Worm (Caenorhabditis elegans) whole organism, L4 larva: ENCODE results near the gene clec-26.
A peak's percentile ranks its signal among the peaks of the same experiment; 100 is the strongest.

Experiments used
- F10B5.3 ChIP-seq: sonication (generic microtip); optimal IDR thresholded peaks from 2 replicates; lab custom pipeline; 2016; ENCODE audit warnings: mild to moderate bottlenecking, missing genetic modification characterization, missing compliant biosample characterization
- F26F4.8 ChIP-seq: fragments of 200-800 bp; sonication (Bioruptor generic); conservative IDR thresholded peaks from 2 replicates; pipeline ENCODE4 v1.3.6; 2022; ENCODE audit warnings: missing genetic modification characterization, missing compliant biosample characterization
- F37D6.2 ChIP-seq: sonication (generic microtip); optimal IDR thresholded peaks from 2 replicates; lab custom pipeline; 2016; ENCODE audit warnings: mild to moderate bottlenecking, missing genetic modification characterization, missing compliant biosample characterization
- F44E2.7 ChIP-seq: fragments of 200-800 bp; sonication (Bioruptor generic); IDR thresholded peaks from 2 replicates; pipeline ENCODE4 v2.1.2; 2022; ENCODE audit warnings: missing genetic modification characterization, missing compliant biosample characterization
- ZK337.2 ChIP-seq: fragments of 200-800 bp; sonication (Bioruptor generic); IDR thresholded peaks from 2 replicates; pipeline ENCODE4 v1.3.6; 2022; ENCODE audit warnings: missing genetic modification reagents, missing genetic modification characterization, missing compliant biosample characterization
- aly-2 ChIP-seq: sonication (generic microtip); optimal IDR thresholded peaks from 2 replicates; lab custom pipeline; 2018; ENCODE audit warnings: missing biosample characterization, missing genetic modification characterization
- attf-4 ChIP-seq: sonication (generic microtip); optimal IDR thresholded peaks from 3 replicates; lab custom pipeline; 2017; ENCODE audit warnings: missing biosample characterization, missing genetic modification characterization
- ceh-28 ChIP-seq: fragments of 150-350 bp; optimal IDR thresholded peaks from 2 replicates; lab custom pipeline; 2014; ENCODE audit warnings: missing biosample characterization, missing genetic modification reagents, missing genetic modification characterization
- ceh-44 ChIP-seq: fragments of 200-800 bp; sonication (Bioruptor generic); IDR thresholded peaks from 2 replicates; pipeline ENCODE4 v1.3.6; 2022; ENCODE audit warnings: missing genetic modification reagents, missing genetic modification characterization, missing compliant biosample characterization
- daf-12 ChIP-seq: fragments of 150-350 bp; optimal IDR thresholded peaks from 2 replicates; lab custom pipeline; 2014; ENCODE audit warnings: missing biosample characterization, missing genetic modification reagents, missing genetic modification characterization
- gei-8 ChIP-seq: fragments of 200-800 bp; sonication (Bioruptor generic); optimal IDR thresholded peaks from 2 replicates; lab custom pipeline; 2018; ENCODE audit warnings: mild to moderate bottlenecking, missing genetic modification characterization, missing compliant biosample characterization
- hif-1 ChIP-seq, 2 experiments: sonication (generic microtip); optimal IDR thresholded peaks; 2 replicates each; lab custom pipeline; 2016 to 2017; ENCODE audit warnings: missing compliant biosample characterization in 2 of 2, missing genetic modification characterization in 2 of 2, missing genetic modification reagents in 2 of 2, missing genotype in 2 of 2, mild to moderate bottlenecking in 1 of 2
- lir-3 ChIP-seq: sonication (generic microtip); optimal IDR thresholded peaks from 2 replicates; lab custom pipeline; 2016; ENCODE audit warnings: mild to moderate bottlenecking, missing genetic modification characterization, missing compliant biosample characterization
- mep-1 ChIP-seq: fragments of 150-350 bp; sonication (generic microtip); optimal IDR thresholded peaks from 3 replicates; lab custom pipeline; 2014; ENCODE audit warnings: missing biosample characterization, missing genetic modification characterization
- nhr-25 ChIP-seq: sonication (generic microtip); optimal IDR thresholded peaks from 2 replicates; lab custom pipeline; 2017; ENCODE audit warnings: missing genetic modification characterization, mild to moderate bottlenecking, missing compliant biosample characterization, antibody characterized with exemption, moderate library complexity, borderline replicate concordance; ENCODE audit not compliant: insufficient read depth
- nhr-28 ChIP-seq: fragments of 150-350 bp; optimal IDR thresholded peaks from 2 replicates; lab custom pipeline; 2014; ENCODE audit warnings: missing biosample characterization, missing genetic modification characterization
- nhr-41 ChIP-seq: fragments of 200-800 bp; sonication (Bioruptor generic); IDR thresholded peaks from 2 replicates; pipeline ENCODE4 v1.3.6; 2022; ENCODE audit warnings: missing genetic modification reagents, missing genetic modification characterization, missing compliant biosample characterization
- nhr-76 ChIP-seq: fragments of 150-350 bp; optimal IDR thresholded peaks from 2 replicates; lab custom pipeline; 2014; ENCODE audit warnings: missing biosample characterization, missing genetic modification characterization
- nhr-77 ChIP-seq: fragments of 150-350 bp; optimal IDR thresholded peaks from 2 replicates; lab custom pipeline; 2014; ENCODE audit warnings: missing biosample characterization, missing genetic modification characterization
- pha-4 ChIP-seq, 2 experiments: fragments of 150-350 bp in 1 of 2; fragments of 200-800 bp in 1 of 2; sonication (Bioruptor generic) in 1 of 2; IDR thresholded peaks in 1 of 2; optimal IDR thresholded peaks in 1 of 2; 2 replicates each; pipeline versions ENCODE4 v1.3.6 to Lab custom; 2014 to 2022; ENCODE audit warnings: missing genetic modification characterization in 2 of 2, missing genetic modification reagents in 2 of 2, missing biosample characterization in 1 of 2, missing compliant biosample characterization in 1 of 2
- snpc-1.2 ChIP-seq: fragments of 200-800 bp; sonication (Bioruptor generic); IDR thresholded peaks from 2 replicates; pipeline ENCODE4 v1.3.6; 2022; ENCODE audit warnings: missing genetic modification reagents, missing genetic modification characterization, missing compliant biosample characterization
- snpc-4 ChIP-seq: fragments of 150-350 bp; optimal IDR thresholded peaks from 2 replicates; lab custom pipeline; 2014; ENCODE audit warnings: missing biosample characterization, missing genetic modification characterization
- tra-1 ChIP-seq: fragments of 200-800 bp; sonication (Bioruptor generic); IDR thresholded peaks from 2 replicates; pipeline ENCODE4 v1.3.6; 2022; ENCODE audit warnings: missing genetic modification reagents, missing genetic modification characterization, missing compliant biosample characterization
- unc-130 ChIP-seq: sonication (generic microtip); optimal IDR thresholded peaks from 2 replicates; lab custom pipeline; 2016; ENCODE audit warnings: missing genetic modification reagents, missing genetic modification characterization, missing compliant biosample characterization
- unc-62 ChIP-seq, 3 experiments: fragments of 150-350 bp in 1 of 3; sonication (generic microtip); optimal IDR thresholded peaks in 2 of 3; peaks in 1 of 3; 1 replicate in 1 of 3; 2 replicates in 2 of 3; lab custom pipeline; 2014 to 2017; ENCODE audit warnings: missing biosample characterization in 3 of 3, missing genetic modification characterization in 3 of 3, missing genetic modification reagents in 3 of 3, missing genotype in 1 of 3
- ztf-11 ChIP-seq: fragments of 150-350 bp; optimal IDR thresholded peaks from 2 replicates; lab custom pipeline; 2014; ENCODE audit warnings: missing biosample characterization, missing genetic modification characterization
- ztf-7 ChIP-seq: fragments of 150-350 bp; optimal IDR thresholded peaks from 2 replicates; lab custom pipeline; 2014; ENCODE audit warnings: missing biosample characterization, missing genetic modification characterization

Gene clec-26

DNA sequence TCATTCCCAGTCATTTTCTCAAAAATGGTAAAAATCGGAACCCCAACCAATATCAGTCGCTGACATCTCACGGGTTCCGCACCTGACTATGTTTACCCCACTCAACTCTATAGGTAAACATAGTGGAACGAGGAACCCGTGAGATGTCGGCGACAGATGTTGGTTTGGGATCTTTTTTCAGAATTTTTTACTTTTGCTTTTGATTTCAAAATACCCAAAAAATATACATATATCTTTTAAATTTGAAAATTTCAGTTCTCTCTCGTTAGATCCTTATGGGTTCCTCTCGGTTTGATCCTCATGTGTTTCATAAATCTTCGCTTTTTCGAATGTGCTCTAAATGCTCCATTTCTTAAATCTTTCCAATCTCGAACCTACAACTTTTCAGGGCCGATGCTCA lies 25.2 kb downstream of the clec-26 start, which contains the start of gene srw-23:
TSS of gene srw-23 (plus strand) at position 301 of the 400 bp plus-strand sequence.
- no peak for TF ChIP-seq attf-4
- TF ChIP-seq ceh-28 (tag; lab: Kevin White, UChicago): no peak
- TF ChIP-seq unc-62 (GFP tag; optimal IDR thresholded peaks at IDR 0.05 in 1 of 2; lab: Kevin White, UChicago): peak in 1 of 2 experiments; percentile 28
- no peak for TF ChIP-seq unc-62 (tag; optimal IDR thresholded peaks at IDR 0.05; lab: Kevin White, UChicago)
- TF ChIP-seq ztf-11: no peak
- TF ChIP-seq F10B5.3 (tag; lab: Kevin White, UChicago): no peak

DNA sequence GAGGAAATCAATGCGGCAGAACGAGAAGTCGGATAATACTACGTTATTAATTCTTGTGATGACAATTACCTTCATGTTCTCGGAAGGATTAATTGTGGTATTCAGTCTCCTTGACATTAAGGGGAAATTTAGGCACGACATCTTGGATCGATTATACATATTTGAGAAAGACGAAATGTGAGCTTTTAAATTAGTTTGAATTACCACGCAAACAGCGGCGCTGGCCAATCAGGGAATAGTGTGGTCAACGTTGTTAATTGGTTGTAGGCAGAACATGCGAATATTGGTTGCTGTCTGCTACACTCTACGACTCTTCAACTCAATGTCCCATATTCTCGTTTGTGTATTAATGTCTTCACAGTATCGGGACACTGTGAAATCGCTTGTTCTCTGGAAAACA lies 26.6 kb downstream of the clec-26 start, which contains the start of gene F49A5.10:
TSS of gene F49A5.10 (plus strand) at position 301 of the 400 bp plus-strand sequence.
- TF ChIP-seq F37D6.2 (no peak), ZK337.2 (GFP tag; lab: Robert Waterston, UW) (no peak), unc-130 (GFP tag; lab: Kevin White, UChicago) (no peak), lir-3 (tag; lab: Kevin White, UChicago) (no peak), nhr-41 (no peak), F44E2.7 (no peak), attf-4 (no peak), tra-1 (GFP tag; lab: Robert Waterston, UW) (no peak), snpc-1.2 (GFP tag; lab: Robert Waterston, UW) (no peak), gei-8 (GFP tag; lab: Kevin White, UChicago) (no peak), F10B5.3 (tag; lab: Kevin White, UChicago) (no peak), mep-1 (tag; lab: Kevin White, UChicago) (no peak), hif-1 (tag; optimal IDR thresholded peaks at IDR 0.05; lab: Kevin White, UChicago) (no peak), snpc-4 (tag; lab: Kevin White, UChicago) (no peak), nhr-77 (tag; lab: Kevin White, UChicago) (no peak), nhr-28 (no peak)

DNA sequence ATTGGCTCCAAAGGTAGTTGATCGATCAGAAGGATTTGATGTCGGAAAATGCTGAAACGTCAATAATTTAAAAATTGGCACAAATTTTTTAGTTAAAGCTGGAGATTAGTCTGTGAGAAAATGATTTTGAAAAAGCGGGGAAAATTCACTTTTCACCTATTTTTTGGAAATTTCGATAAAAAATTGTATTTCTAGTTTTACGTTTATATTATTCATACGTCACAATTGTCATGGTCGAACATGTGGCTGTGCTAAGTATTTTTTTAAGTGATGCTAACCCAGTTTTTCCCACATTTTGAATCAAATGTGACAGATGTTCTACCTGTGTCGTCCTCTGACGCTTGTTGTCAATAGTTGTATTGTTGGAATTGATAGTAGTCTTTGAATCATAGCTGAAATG lies 31.1 kb downstream of the clec-26 start:
- TF ChIP-seq unc-62 (GFP tag; optimal IDR thresholded peaks at IDR 0.05 in 1 of 2; lab: Kevin White, UChicago) (peak in 1 of 2 experiments; percentile 94), unc-62 (tag; optimal IDR thresholded peaks at IDR 0.05; lab: Kevin White, UChicago) (no peak), aly-2 (no peak)

DNA sequence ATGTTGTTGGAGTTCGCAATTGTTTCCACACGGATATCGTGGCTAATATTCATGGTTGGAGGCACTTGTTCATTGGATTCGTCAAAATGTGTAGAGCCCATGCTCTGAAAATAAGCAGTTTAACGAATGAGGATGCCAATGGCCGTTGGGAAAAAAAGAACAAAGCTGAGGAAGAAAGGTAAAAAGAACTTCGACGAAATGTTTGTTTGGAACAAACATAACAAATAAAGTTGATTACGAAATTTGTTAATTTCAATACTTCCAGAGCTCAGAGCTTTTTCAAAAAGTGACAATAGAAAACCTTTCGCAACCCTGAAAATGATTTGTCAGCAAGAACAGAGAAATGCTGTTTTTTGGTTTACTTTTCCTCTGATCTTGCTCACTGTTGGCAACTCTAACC lies 31.6 kb downstream of the clec-26 start, which contains the start of gene F09C6.3:
TSS of gene F09C6.3 (minus strand) at position 101 of the 400 bp plus-strand sequence.
- no peak for TF ChIP-seq lir-3 (tag; lab: Kevin White, UChicago)

DNA sequence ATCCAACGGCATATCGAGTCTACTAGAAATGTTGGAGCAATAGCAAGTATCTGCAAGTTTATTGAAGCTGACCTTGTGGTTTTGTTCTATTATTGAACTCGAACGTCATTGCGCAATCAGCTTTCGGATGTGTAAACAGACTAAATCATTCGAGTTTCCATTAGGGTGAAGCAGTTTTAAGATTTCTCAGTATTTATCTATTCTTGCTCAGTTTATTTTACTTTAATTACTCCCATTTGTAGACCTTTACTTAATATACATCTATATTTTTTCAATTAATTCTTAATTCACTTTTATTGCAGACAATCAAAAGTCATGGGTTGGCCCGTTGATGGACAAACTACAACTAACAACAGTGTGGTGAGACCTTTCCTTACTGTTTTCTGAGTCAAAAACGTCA lies 32.3 kb downstream of the clec-26 start, which contains the start of gene F09C6.14:
TSS of gene F09C6.14 (plus strand) at position 301 of the 400 bp plus-strand sequence.
- no peak for TF ChIP-seq nhr-76 (tag; lab: Kevin White, UChicago)
- TF ChIP-seq mep-1 (tag; lab: Kevin White, UChicago): no peak

DNA sequence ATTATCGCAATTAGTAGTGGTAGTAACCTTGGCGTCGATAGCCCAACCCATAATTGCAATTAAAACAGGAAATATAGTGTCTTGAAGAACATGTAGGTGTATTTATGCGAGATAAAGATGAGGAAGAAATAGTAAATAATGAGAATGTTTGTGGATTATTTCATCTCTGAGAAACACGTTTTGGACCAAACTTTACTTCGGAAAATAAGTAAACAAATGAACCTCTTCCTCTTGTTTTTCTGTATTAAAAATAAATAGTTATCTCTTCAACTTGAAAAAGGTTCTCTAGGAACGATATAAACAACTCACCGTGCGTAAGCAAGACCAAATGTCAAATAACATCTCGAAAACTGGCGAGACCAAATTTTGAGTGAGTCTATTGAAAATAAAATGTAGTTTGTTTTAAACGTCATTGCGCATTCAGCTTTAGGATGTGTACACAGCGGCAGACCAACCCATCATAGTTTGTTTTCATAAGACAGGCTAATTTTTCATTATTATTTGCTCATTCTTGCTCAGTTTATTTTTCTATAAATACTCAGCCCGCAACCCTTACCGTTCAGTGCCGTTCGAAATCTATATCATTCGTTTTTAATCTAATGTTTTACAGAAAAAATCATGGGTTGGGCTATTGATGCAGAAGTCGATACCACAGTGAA lies 34.0 kb downstream of the clec-26 start, which contains the start of the genes F09C6.11 and F09C6.12:
TSS of gene F09C6.11 (minus strand) at position 51 of the 659 bp plus-strand sequence.
TSS of gene F09C6.12 (plus strand) at position 609 of the 659 bp plus-strand sequence.
- TF ChIP-seq ztf-7 (tag; lab: Kevin White, UChicago): no peak
- no peak for TF ChIP-seq daf-12 (tag; lab: Kevin White, UChicago)
- no peak for TF ChIP-seq gei-8 (GFP tag; lab: Kevin White, UChicago)
- no peak for TF ChIP-seq pha-4 (GFP tag; IDR thresholded peaks at IDR 0.05; lab: Robert Waterston, UW)
- peak; percentile 27 for TF ChIP-seq pha-4 (tag; optimal IDR thresholded peaks at IDR 0.05; lab: Kevin White, UChicago)
- TF ChIP-seq nhr-25: no peak
- no peak for TF ChIP-seq ceh-44 (GFP tag; lab: Robert Waterston, UW)
- no peak for TF ChIP-seq F26F4.8 (GFP tag; lab: Robert Waterston, UW)
